Comparison of ENCODE assay signal across 1 fruit fly cellular context in genomic region chr3R:14737894-14738860, dm6.
TF ChIP-seq lines count a peak whose summit lies in the region.

No protein-coding gene starts in this region.

TF ChIP-seq in whole organism, embryonic, 481 proteins besides CTCF, POLR2A, EP300 and RAD21 (continued from another document and continues in another):
- TF ChIP-seq en (GFP tag; optimal IDR thresholded peaks at IDR 0.05; lab: Kevin White, UChicago) (peak; percentile 85), hkb (optimal IDR thresholded peaks at IDR 0.05; lab: Kevin White, UChicago) (no peak), hkb (GFP tag; IDR thresholded peaks at IDR 0.05; lab: Robert Waterston, UW) (peak; percentile 93), fd102C (GFP tag; optimal IDR thresholded peaks at IDR 0.05; lab: Kevin White, UChicago) (peak; percentile 49), Hr78 (GFP tag; optimal IDR thresholded peaks at IDR 0.05; lab: Kevin White, UChicago) (peak in 1 of 2 experiments; percentile 64), CG30020 (tag; optimal IDR thresholded peaks at IDR 0.05; lab: Kevin White, UChicago) (peak; percentile 58), row (GFP tag; IDR thresholded peaks at IDR 0.05; lab: Robert Waterston, UW) (peak; percentile 96), Doc2 (GFP tag; IDR thresholded peaks at IDR 0.05; lab: Robert Waterston, UW) (no peak), BEAF-32 (GFP tag; optimal IDR thresholded peaks at IDR 0.05; lab: Kevin White, UChicago) (no peak), kay (GFP tag; optimal IDR thresholded peaks at IDR 0.05; lab: Kevin White, UChicago) (peak; percentile 94), CG1792 (GFP tag; optimal IDR thresholded peaks at IDR 0.05; lab: Kevin White, UChicago) (peak; percentile 88), CG11504 (tag; optimal IDR thresholded peaks at IDR 0.05; lab: Kevin White, UChicago) (peak; percentile 95), CG11247 (GFP tag; IDR thresholded peaks at IDR 0.05; lab: Robert Waterston, UW) (peak; percentile 94), HmgZ (tag; optimal IDR thresholded peaks at IDR 0.05; lab: Kevin White, UChicago) (peak; percentile 94), CG9876 (GFP tag; optimal IDR thresholded peaks at IDR 0.05; lab: Kevin White, UChicago) (peak; percentile 78), NfI (GFP tag; optimal IDR thresholded peaks at IDR 0.05; lab: Kevin White, UChicago) (peak; percentile 94), pzg (GFP tag; optimal IDR thresholded peaks at IDR 0.05; lab: Kevin White, UChicago) (peak; percentile 1), CG9609 (GFP tag; optimal IDR thresholded peaks at IDR 0.05; lab: Kevin White, UChicago) (peak; percentile 88), Adf1 (GFP tag; IDR thresholded peaks at IDR 0.05; lab: Robert Waterston, UW) (peak; percentile 59), pb (GFP tag; optimal IDR thresholded peaks at IDR 0.05; lab: Kevin White, UChicago) (peak; percentile 83), tx (GFP tag; optimal IDR thresholded peaks at IDR 0.05; lab: Kevin White, UChicago) (peak; percentile 91), CG15696 (tag; optimal IDR thresholded peaks at IDR 0.05; lab: Kevin White, UChicago) (peak; percentile 80), CG7963 (GFP tag; IDR thresholded peaks at IDR 0.05; lab: Robert Waterston, UW; ENCODE audit: partially characterized antibody) (no peak), CG12942 (GFP tag; optimal IDR thresholded peaks at IDR 0.05; lab: Kevin White, UChicago) (peak; percentile 92), cato (GFP tag; optimal IDR thresholded peaks at IDR 0.05; lab: Kevin White, UChicago; ENCODE audit: borderline replicate concordance) (peak; percentile 76), CG15073 (GFP tag; optimal IDR thresholded peaks at IDR 0.05; lab: Kevin White, UChicago) (peak; percentile 77), cg (GFP tag; optimal IDR thresholded peaks at IDR 0.05; lab: Kevin White, UChicago) (peak; percentile 86), CG14441 (GFP tag; IDR thresholded peaks at IDR 0.05; lab: Robert Waterston, UW) (peak; percentile 95), Mes4 (GFP tag; optimal IDR thresholded peaks at IDR 0.05; lab: Kevin White, UChicago) (peak; percentile 86), CG11723 (GFP tag; optimal IDR thresholded peaks at IDR 0.05; lab: Kevin White, UChicago) (peak; percentile 88), CG3995 (GFP tag; optimal IDR thresholded peaks at IDR 0.05; lab: Kevin White, UChicago) (peak; percentile 46), lola (GFP tag; optimal IDR thresholded peaks at IDR 0.05; lab: Kevin White, UChicago) (peak in 2 of 3 experiments; percentile 44 to 92), CG3407 (GFP tag; optimal IDR thresholded peaks at IDR 0.05; lab: Kevin White, UChicago) (peak; percentile 90), lov (optimal IDR thresholded peaks at IDR 0.05; lab: Kevin White, UChicago) (no peak), lov (GFP tag; IDR thresholded peaks at IDR 0.05; lab: Robert Waterston, UW) (peak; percentile 93), pnt (GFP tag; optimal IDR thresholded peaks at IDR 0.05; lab: Kevin White, UChicago) (peak; percentile 95), Spps (tag; optimal IDR thresholded peaks at IDR 0.05; lab: Kevin White, UChicago) (peak; percentile 91), Dip3 (GFP tag; optimal IDR thresholded peaks at IDR 0.05; lab: Kevin White, UChicago) (peak; percentile 92), Mad (GFP tag; optimal IDR thresholded peaks at IDR 0.05; lab: Kevin White, UChicago) (peak; percentile 89), bsh (GFP tag; optimal IDR thresholded peaks at IDR 0.05; lab: Kevin White, UChicago) (peak; percentile 83 to 96), zen (tag; optimal IDR thresholded peaks at IDR 0.05; lab: Kevin White, UChicago) (peak; percentile 93), CG8359 (GFP tag; optimal IDR thresholded peaks at IDR 0.05; lab: Kevin White, UChicago; ENCODE audit: borderline replicate concordance) (peak; percentile 77), Med (GFP tag; lab: Kevin White, UChicago) (peak; percentile 99), CG8281 (tag; optimal IDR thresholded peaks at IDR 0.05; lab: Kevin White, UChicago) (peak; percentile 72), Abd-B (GFP tag; optimal IDR thresholded peaks at IDR 0.05; lab: Kevin White, UChicago) (peak; percentile 93), CG17361 (GFP tag; IDR thresholded peaks at IDR 0.05; lab: Robert Waterston, UW) (peak; percentile 93), Tbp (GFP tag; optimal IDR thresholded peaks at IDR 0.05; lab: Kevin White, UChicago) (no peak), CG15011 (GFP tag; optimal IDR thresholded peaks at IDR 0.05; lab: Kevin White, UChicago) (peak; percentile 90), zfh1 (GFP tag; IDR thresholded peaks at IDR 0.05; lab: Robert Waterston, UW) (peak; percentile 97), CG31388 (GFP tag; optimal IDR thresholded peaks at IDR 0.05; lab: Kevin White, UChicago) (peak; percentile 87), pho (GFP tag; optimal IDR thresholded peaks at IDR 0.05; lab: Kevin White, UChicago) (peak; percentile 92), CG3281 (GFP tag; optimal IDR thresholded peaks at IDR 0.05; lab: Kevin White, UChicago) (peak; percentile 91), br (optimal IDR thresholded peaks at IDR 0.05; lab: Kevin White, UChicago) (no peak), CG13123 (GFP tag; optimal IDR thresholded peaks at IDR 0.05; lab: Kevin White, UChicago) (peak; percentile 91), cwo (GFP tag; optimal IDR thresholded peaks at IDR 0.05; lab: Kevin White, UChicago) (peak; percentile 85), CG10147 (GFP tag; optimal IDR thresholded peaks at IDR 0.05; lab: Kevin White, UChicago) (peak; percentile 91), YL-1 (GFP tag; optimal IDR thresholded peaks at IDR 0.05; lab: Kevin White, UChicago) (peak; percentile 57), CG2712 (tag; optimal IDR thresholded peaks at IDR 0.05; lab: Kevin White, UChicago) (peak; percentile 95), ERR (GFP tag; optimal IDR thresholded peaks at IDR 0.05; lab: Kevin White, UChicago) (peak; percentile 86), wdn (GFP tag; IDR thresholded peaks at IDR 0.05; lab: Robert Waterston, UW) (peak; percentile 89), nerfin-1 (tag; optimal IDR thresholded peaks at IDR 0.05; lab: Kevin White, UChicago) (peak; percentile 85), Hey (tag; optimal IDR thresholded peaks at IDR 0.05; lab: Kevin White, UChicago) (peak; percentile 41), dysf (GFP tag; IDR thresholded peaks at IDR 0.05; lab: Robert Waterston, UW) (peak; percentile 96), CG9727 (GFP tag; optimal IDR thresholded peaks at IDR 0.05; lab: Kevin White, UChicago) (peak; percentile 95), slbo (GFP tag; IDR thresholded peaks at IDR 0.05; lab: Robert Waterston, UW) (peak; percentile 98), inv (GFP tag; IDR thresholded peaks at IDR 0.05; lab: Robert Waterston, UW; ENCODE audit: partially characterized antibody) (no peak), zen2 (GFP tag; IDR thresholded peaks at IDR 0.05; lab: Robert Waterston, UW; ENCODE audit: partially characterized antibody) (no peak), CG8944 (GFP tag; optimal IDR thresholded peaks at IDR 0.05; lab: Kevin White, UChicago) (peak; percentile 88), pfk (GFP tag; optimal IDR thresholded peaks at IDR 0.05; lab: Kevin White, UChicago) (no peak), tll (GFP tag; optimal IDR thresholded peaks at IDR 0.05; lab: Kevin White, UChicago) (no peak), odd (GFP tag; optimal IDR thresholded peaks at IDR 0.05; lab: Kevin White, UChicago) (peak; percentile 86), CG1602 (GFP tag; optimal IDR thresholded peaks at IDR 0.05; lab: Kevin White, UChicago) (peak; percentile 93), CG10654 (GFP tag; optimal IDR thresholded peaks at IDR 0.05; lab: Kevin White, UChicago) (peak; percentile 88), tna (GFP tag; IDR thresholded peaks at IDR 0.05; lab: Robert Waterston, UW; ENCODE audit: partially characterized antibody) (0 out of 2 replicates have a peak, but pooled peaks have one; percentile 28), CG32767 (GFP tag; IDR thresholded peaks at IDR 0.05; lab: Robert Waterston, UW) (peak; percentile 92), CG12769 (tag; optimal IDR thresholded peaks at IDR 0.05; lab: Kevin White, UChicago) (peak; percentile 94), stc (GFP tag; IDR thresholded peaks at IDR 0.05; lab: Robert Waterston, UW) (peak; percentile 90), sim (GFP tag; IDR thresholded peaks at IDR 0.05; lab: Robert Waterston, UW) (peak; percentile 86; the same call in 1 of the 2 replicates), Sry-δ (GFP tag; optimal IDR thresholded peaks at IDR 0.05; lab: Kevin White, UChicago) (peak; percentile 56), Ets65A (GFP tag; lab: Kevin White, UChicago) (peak; percentile 99), croc (GFP tag; conservative IDR thresholded peaks at IDR 0.05; lab: Robert Waterston, UW) (peak; percentile 92), CG16815 (GFP tag; optimal IDR thresholded peaks at IDR 0.05; lab: Kevin White, UChicago) (peak; percentile 91), aop (GFP tag; IDR thresholded peaks at IDR 0.05; lab: Robert Waterston, UW) (peak; percentile 80), Hmr (GFP tag; optimal IDR thresholded peaks at IDR 0.05; lab: Kevin White, UChicago) (peak; percentile 93), insv (GFP tag; optimal IDR thresholded peaks at IDR 0.05; lab: Kevin White, UChicago) (peak in 1 of 2 experiments; percentile 42), CG17186 (GFP tag; optimal IDR thresholded peaks at IDR 0.05; lab: Kevin White, UChicago) (peak; percentile 79), Lpt (GFP tag; optimal IDR thresholded peaks at IDR 0.05; lab: Kevin White, UChicago) (no peak), ftz-f1 (GFP tag; optimal IDR thresholded peaks at IDR 0.05; lab: Kevin White, UChicago) (peak; percentile 37), sisA (GFP tag; IDR thresholded peaks at IDR 0.05; lab: Robert Waterston, UW) (peak; percentile 95), amos (GFP tag; IDR thresholded peaks at IDR 0.05; lab: Robert Waterston, UW; ENCODE audit: partially characterized antibody) (no peak), mam (GFP tag; optimal IDR thresholded peaks at IDR 0.05; lab: Kevin White, UChicago) (peak; percentile 93), crc (GFP tag; optimal IDR thresholded peaks at IDR 0.05; lab: Kevin White, UChicago) (peak; percentile 84), CG18599 (GFP tag; optimal IDR thresholded peaks at IDR 0.05; lab: Kevin White, UChicago) (peak; percentile 91), ase (GFP tag; IDR thresholded peaks at IDR 0.05; lab: Robert Waterston, UW) (peak; percentile 92), dpn (GFP tag; optimal IDR thresholded peaks at IDR 0.05; lab: Kevin White, UChicago) (peak; percentile 94 to 95), pros (GFP tag; optimal IDR thresholded peaks at IDR 0.05; lab: Kevin White, UChicago) (peak; percentile 38), CG13775 (GFP tag; optimal IDR thresholded peaks at IDR 0.05; lab: Kevin White, UChicago) (peak; percentile 92), CG5180 (GFP tag; optimal IDR thresholded peaks at IDR 0.05; lab: Kevin White, UChicago) (peak; percentile 61), otp (GFP tag; IDR thresholded peaks at IDR 0.05; lab: Robert Waterston, UW) (peak; percentile 97), yki (optimal IDR thresholded peaks at IDR 0.05; lab: Kevin White, UChicago) (no peak), Atf-2 (GFP tag; optimal IDR thresholded peaks at IDR 0.05; lab: Kevin White, UChicago) (peak; percentile 92), jing (GFP tag; optimal IDR thresholded peaks at IDR 0.05; lab: Kevin White, UChicago) (peak; percentile 86), Jarid2 (GFP tag; optimal IDR thresholded peaks at IDR 0.05; lab: Kevin White, UChicago) (peak; percentile 76), Fer1 (GFP tag; optimal IDR thresholded peaks at IDR 0.05; lab: Kevin White, UChicago) (peak; percentile 91), CG1603 (tag; optimal IDR thresholded peaks at IDR 0.05; lab: Kevin White, UChicago) (peak; percentile 97), cas (GFP tag; IDR thresholded peaks at IDR 0.05; lab: Robert Waterston, UW) (peak; percentile 90), CG3838 (GFP tag; optimal IDR thresholded peaks at IDR 0.05; lab: Kevin White, UChicago) (peak; percentile 87), onecut (GFP tag; IDR thresholded peaks at IDR 0.05; lab: Robert Waterston, UW) (peak; percentile 89), CG9797 (GFP tag; optimal IDR thresholded peaks at IDR 0.05; lab: Kevin White, UChicago) (no peak), oc (tag; optimal IDR thresholded peaks at IDR 0.05; lab: Kevin White, UChicago) (peak; percentile 94), CG12155 (GFP tag; optimal IDR thresholded peaks at IDR 0.05; lab: Kevin White, UChicago) (peak; percentile 89), HLH54F (GFP tag; optimal IDR thresholded peaks at IDR 0.05; lab: Kevin White, UChicago) (peak; percentile 91), CG6813 (GFP tag; optimal IDR thresholded peaks at IDR 0.05; lab: Kevin White, UChicago) (peak; percentile 90), CG5953 (GFP tag; IDR thresholded peaks at IDR 0.05; lab: Robert Waterston, UW) (peak; percentile 89), bowl (GFP tag; IDR thresholded peaks at IDR 0.05; lab: Robert Waterston, UW) (peak; percentile 87), tio (GFP tag; optimal IDR thresholded peaks at IDR 0.05; lab: Kevin White, UChicago) (peak; percentile 93), rib (GFP tag; IDR thresholded peaks at IDR 0.05; lab: Robert Waterston, UW) (peak; percentile 93), ato (GFP tag; IDR thresholded peaks at IDR 0.05; lab: Robert Waterston, UW; ENCODE audit: partially characterized antibody) (no peak), tap (tag; optimal IDR thresholded peaks at IDR 0.05; lab: Kevin White, UChicago) (peak; percentile 91), CG43689 (GFP tag; IDR thresholded peaks at IDR 0.05; lab: Robert Waterston, UW) (peak; percentile 84), H15 (GFP tag; IDR thresholded peaks at IDR 0.05; lab: Robert Waterston, UW) (peak; percentile 93), CG11093 (GFP tag; IDR thresholded peaks at IDR 0.05; lab: Robert Waterston, UW) (peak; percentile 89), trem (tag; optimal IDR thresholded peaks at IDR 0.05; lab: Kevin White, UChicago) (peak; percentile 90), Xrp1 (GFP tag; IDR thresholded peaks at IDR 0.05; lab: Robert Waterston, UW) (peak; percentile 97), CG3726 (GFP tag; IDR thresholded peaks at IDR 0.05; lab: Robert Waterston, UW) (peak; percentile 94; the same call in 1 of the 3 replicates), CG6683 (GFP tag; optimal IDR thresholded peaks at IDR 0.05; lab: Kevin White, UChicago) (peak; percentile 71), CkIIα-i1 (GFP tag; IDR thresholded peaks at IDR 0.05; lab: Robert Waterston, UW) (peak; percentile 73; the same call in 1 of the 2 replicates), fu2 (GFP tag; optimal IDR thresholded peaks at IDR 0.05; lab: Kevin White, UChicago) (peak; percentile 80), maf-S (GFP tag; optimal IDR thresholded peaks at IDR 0.05; lab: Kevin White, UChicago) (peak; percentile 89), az2 (GFP tag; optimal IDR thresholded peaks at IDR 0.05; lab: Kevin White, UChicago) (peak; percentile 95), CG7271 (tag; optimal IDR thresholded peaks at IDR 0.05; lab: Kevin White, UChicago) (peak; percentile 75)
